Worm (Caenorhabditis elegans) whole organism, mixed stage, embryonic: ENCODE measurements around the gene del-7.

Experiments
- M03D4.4 ChIP-seq: sonication (generic microtip); optimal IDR thresholded peaks from 2 replicates; lab custom pipeline; 2017; ENCODE audit warnings: mild to moderate bottlenecking, missing genetic modification characterization, missing compliant biosample characterization
- blmp-1 ChIP-seq: fragments of 150-350 bp; optimal IDR thresholded peaks from 2 replicates; lab custom pipeline; 2014; ENCODE audit warnings: missing biosample characterization, missing genetic modification characterization
- ceh-39 ChIP-seq: fragments of 150-350 bp; optimal IDR thresholded peaks from 2 replicates; lab custom pipeline; 2014; ENCODE audit warnings: missing biosample characterization, missing genetic modification characterization
- ceh-43 ChIP-seq: fragments of 200-800 bp; sonication (Bioruptor generic); optimal IDR thresholded peaks from 2 replicates; lab custom pipeline; 2018; ENCODE audit warnings: mild to moderate bottlenecking, missing genetic modification characterization, moderate library complexity, missing compliant biosample characterization
- elt-3 ChIP-seq: fragments of 150-350 bp; optimal IDR thresholded peaks from 2 replicates; lab custom pipeline; 2014; ENCODE audit warnings: missing biosample characterization, missing genetic modification characterization
- nhr-28 ChIP-seq: fragments of 150-350 bp; optimal IDR thresholded peaks from 2 replicates; lab custom pipeline; 2014; ENCODE audit warnings: missing biosample characterization, missing genetic modification characterization
- sptf-1 ChIP-seq: sonication (generic microtip); optimal IDR thresholded peaks from 2 replicates; lab custom pipeline; 2017; ENCODE audit warnings: mild to moderate bottlenecking, missing genetic modification characterization, moderate library complexity, missing compliant biosample characterization
- tbx-8 ChIP-seq: fragments of 200-800 bp; sonication (Bioruptor generic); optimal IDR thresholded peaks from 2 replicates; lab custom pipeline; 2018; ENCODE audit warnings: mild to moderate bottlenecking, missing genetic modification characterization, moderate library complexity, missing compliant biosample characterization
- ztf-11 ChIP-seq: fragments of 150-350 bp; optimal IDR thresholded peaks from 2 replicates; lab custom pipeline; 2014; ENCODE audit warnings: missing biosample characterization, missing genetic modification characterization

ce11 chrIV:7710824-7711223 is 49.4 kb upstream of the del-7 start, which contains the start of gene nhr-8:
- TF ChIP-seq blmp-1 (tag; lab: Kevin White, UChicago) (no peak), ceh-43 (GFP tag; lab: Kevin White, UChicago) (no peak), nhr-28 (tag; lab: Kevin White, UChicago) (no peak), M03D4.4 (tag; lab: Kevin White, UChicago) (no peak), ztf-11 (no peak), ceh-39 (tag; lab: Kevin White, UChicago) (no peak), elt-3 (tag; lab: Kevin White, UChicago) (no peak), tbx-8 (GFP tag; lab: Kevin White, UChicago) (no peak), sptf-1 (tag; lab: Kevin White, UChicago) (no peak)
